Worm (Caenorhabditis elegans) whole organism, L1 larva: Measurements from ENCODE around the gene srbc-22.

ENCODE experiments used
- C04F5.9 ChIP-seq: sonication (generic microtip); optimal IDR thresholded peaks from 2 replicates; lab custom pipeline; 2016; ENCODE audit warnings: missing genetic modification characterization, missing compliant biosample characterization
- alr-1 ChIP-seq: fragments of 200-800 bp; sonication (Bioruptor generic); optimal IDR thresholded peaks from 2 replicates; lab custom pipeline; 2018; ENCODE audit warnings: borderline replicate concordance, mild to moderate bottlenecking, missing genetic modification characterization, missing compliant biosample characterization
- ceh-90 ChIP-seq: sonication (generic microtip); optimal IDR thresholded peaks from 2 replicates; lab custom pipeline; 2016; ENCODE audit warnings: missing genetic modification characterization, missing compliant biosample characterization
- dsc-1 ChIP-seq: sonication (generic microtip); optimal IDR thresholded peaks from 2 replicates; lab custom pipeline; 2016; ENCODE audit warnings: mild to moderate bottlenecking, missing genetic modification characterization, missing compliant biosample characterization
- efl-1 ChIP-seq, 4 experiments: fragments of 150-350 bp; optimal IDR thresholded peaks in 3 of 4; peaks in 1 of 4; 1 replicate in 1 of 4; 2 replicates in 3 of 4; lab custom pipeline; 2014; ENCODE audit warnings: missing biosample characterization in 2 of 4, missing genetic modification characterization in 2 of 4, missing genetic modification reagents in 2 of 4
- efl-3 ChIP-seq: fragments of 200-800 bp; sonication (Bioruptor generic); optimal IDR thresholded peaks from 2 replicates; lab custom pipeline; 2018; ENCODE audit warnings: mild to moderate bottlenecking, missing genetic modification characterization, missing compliant biosample characterization
- egl-13 ChIP-seq: sonication (generic microtip); optimal IDR thresholded peaks from 2 replicates; lab custom pipeline; 2016; ENCODE audit warnings: missing genotype, missing genetic modification reagents, missing genetic modification characterization, missing compliant biosample characterization
- elt-2 ChIP-seq: sonication (generic microtip); optimal IDR thresholded peaks from 2 replicates; lab custom pipeline; 2016; ENCODE audit warnings: missing genetic modification characterization, mild to moderate bottlenecking, inconsistent platforms, missing compliant biosample characterization, missing genetic modification reagents
- elt-3 ChIP-seq, 6 experiments: fragments of 150-350 bp in 1 of 6; sonication (generic microtip); optimal IDR thresholded peaks; 2 replicates each; lab custom pipeline; 2017 to 2018; ENCODE audit warnings: missing biosample characterization in 6 of 6, missing genetic modification characterization in 6 of 6, inconsistent platforms in 1 of 6
- ets-5 ChIP-seq: fragments of 200-800 bp; sonication (Bioruptor generic); IDR thresholded peaks from 2 replicates; pipeline ENCODE4 v1.3.6; 2022; ENCODE audit warnings: missing genetic modification characterization, missing compliant biosample characterization
- fkh-10 ChIP-seq: sonication (generic microtip); optimal IDR thresholded peaks from 2 replicates; lab custom pipeline; 2017; ENCODE audit warnings: missing biosample characterization, missing genetic modification reagents, missing genetic modification characterization
- hlh-17 ChIP-seq: fragments of 200-800 bp; sonication (Bioruptor generic); optimal IDR thresholded peaks from 2 replicates; lab custom pipeline; 2018; ENCODE audit warnings: missing genetic modification characterization, mild to moderate bottlenecking, missing compliant biosample characterization, moderate library complexity, borderline replicate concordance
- hpl-2 ChIP-seq: fragments of 150-350 bp; optimal IDR thresholded peaks from 2 replicates; lab custom pipeline; 2014; ENCODE audit warnings: missing biosample characterization, missing genetic modification reagents, missing genetic modification characterization
- jun-1 ChIP-seq: fragments of 150-350 bp; optimal IDR thresholded peaks from 2 replicates; lab custom pipeline; 2014; ENCODE audit warnings: missing biosample characterization, missing genetic modification reagents, missing genetic modification characterization
- lin-14 ChIP-seq: fragments of 200-800 bp; sonication (Bioruptor generic); optimal IDR thresholded peaks from 2 replicates; lab custom pipeline; 2018; ENCODE audit warnings: mild to moderate bottlenecking, missing genetic modification characterization, moderate library complexity, missing compliant biosample characterization
- lin-35 ChIP-seq, 2 experiments: fragments of 150-350 bp; optimal IDR thresholded peaks; 2 replicates each; lab custom pipeline; 2014; ENCODE audit warnings: missing biosample characterization in 2 of 2, missing genetic modification characterization in 2 of 2, missing genetic modification reagents in 2 of 2
- lin-39 ChIP-seq: fragments of 150-350 bp; optimal IDR thresholded peaks from 2 replicates; lab custom pipeline; 2014; ENCODE audit warnings: missing biosample characterization, missing genetic modification reagents, missing genetic modification characterization
- mdl-1 ChIP-seq, 2 experiments: fragments of 150-350 bp; optimal IDR thresholded peaks; 2 replicates each; lab custom pipeline; 2014 to 2017; ENCODE audit warnings: missing biosample characterization in 2 of 2, missing genetic modification characterization in 2 of 2, inconsistent platforms in 1 of 2
- nhr-11 ChIP-seq: fragments of 150-350 bp; optimal IDR thresholded peaks from 2 replicates; lab custom pipeline; 2014; ENCODE audit warnings: missing biosample characterization, missing genetic modification characterization
- nhr-12 ChIP-seq: sonication (generic microtip); optimal IDR thresholded peaks from 2 replicates; lab custom pipeline; 2017; ENCODE audit warnings: missing biosample characterization, missing genetic modification characterization
- nhr-20 ChIP-seq: sonication (generic microtip); optimal IDR thresholded peaks from 2 replicates; lab custom pipeline; 2016; ENCODE audit warnings: mild to moderate bottlenecking, missing genetic modification characterization, missing compliant biosample characterization
- nhr-47 ChIP-seq: sonication (generic microtip); optimal IDR thresholded peaks from 2 replicates; lab custom pipeline; 2016; ENCODE audit warnings: mild to moderate bottlenecking, missing genetic modification characterization, moderate library complexity, missing compliant biosample characterization
- nhr-76 ChIP-seq: sonication (generic microtip); optimal IDR thresholded peaks from 2 replicates; lab custom pipeline; 2017; ENCODE audit warnings: missing biosample characterization, missing genetic modification characterization
- nhr-84 ChIP-seq: sonication (generic microtip); optimal IDR thresholded peaks from 2 replicates; lab custom pipeline; 2017; ENCODE audit warnings: missing biosample characterization, missing genetic modification characterization
- nhr-90 ChIP-seq: sonication (generic microtip); optimal IDR thresholded peaks from 2 replicates; lab custom pipeline; 2016; ENCODE audit warnings: mild to moderate bottlenecking, missing genetic modification characterization, missing compliant biosample characterization; ENCODE audit not compliant: poor library complexity
- pax-3 ChIP-seq: fragments of 200-800 bp; sonication (Bioruptor generic); optimal IDR thresholded peaks from 2 replicates; lab custom pipeline; 2018; ENCODE audit warnings: mild to moderate bottlenecking, missing genetic modification characterization, moderate library complexity, missing compliant biosample characterization
- pqm-1 ChIP-seq: sonication (generic microtip); optimal IDR thresholded peaks from 3 replicates; lab custom pipeline; 2017; ENCODE audit warnings: missing biosample characterization, missing genetic modification characterization
- rnt-1 ChIP-seq: sonication (generic microtip); optimal IDR thresholded peaks from 2 replicates; lab custom pipeline; 2016; ENCODE audit warnings: mild to moderate bottlenecking, missing genetic modification characterization, moderate library complexity, missing compliant biosample characterization
- skn-1 ChIP-seq: fragments of 150-350 bp; optimal IDR thresholded peaks from 2 replicates; lab custom pipeline; 2014; ENCODE audit warnings: missing biosample characterization, missing genetic modification characterization
- snu-23 ChIP-seq: sonication (generic microtip); optimal IDR thresholded peaks from 2 replicates; lab custom pipeline; 2016; ENCODE audit warnings: missing genetic modification characterization, missing compliant biosample characterization
- sptf-1 ChIP-seq: fragments of 150-350 bp; optimal IDR thresholded peaks from 2 replicates; lab custom pipeline; 2014; ENCODE audit warnings: missing biosample characterization, missing genetic modification characterization
- sup-37 ChIP-seq: fragments of 200-800 bp; sonication (Bioruptor generic); optimal IDR thresholded peaks from 2 replicates; lab custom pipeline; 2018; ENCODE audit warnings: mild to moderate bottlenecking, missing genetic modification characterization, missing compliant biosample characterization
- tbx-2 ChIP-seq: sonication (generic microtip); optimal IDR thresholded peaks from 2 replicates; lab custom pipeline; 2016; ENCODE audit warnings: missing genetic modification characterization, missing compliant biosample characterization
- tlp-1 ChIP-seq: fragments of 150-350 bp; optimal IDR thresholded peaks from 2 replicates; lab custom pipeline; 2014; ENCODE audit warnings: missing biosample characterization, missing genetic modification characterization
- unc-30 ChIP-seq: sonication (generic microtip); optimal IDR thresholded peaks from 2 replicates; lab custom pipeline; 2017; ENCODE audit warnings: missing biosample characterization, missing genetic modification characterization
- unc-62 ChIP-seq: fragments of 150-350 bp; optimal IDR thresholded peaks from 2 replicates; lab custom pipeline; 2014; ENCODE audit warnings: missing biosample characterization, missing genetic modification reagents, missing genetic modification characterization
- unc-98 ChIP-seq: fragments of 200-800 bp; sonication (Bioruptor generic); IDR thresholded peaks from 2 replicates; pipeline ENCODE4 v1.3.6; 2022; ENCODE audit warnings: missing genetic modification characterization, missing compliant biosample characterization
- zag-1 ChIP-seq: fragments of 150-350 bp; optimal IDR thresholded peaks from 2 replicates; lab custom pipeline; 2014; ENCODE audit warnings: missing biosample characterization, missing genetic modification characterization
- ztf-4 ChIP-seq: fragments of 150-350 bp; optimal IDR thresholded peaks from 2 replicates; lab custom pipeline; 2014; ENCODE audit warnings: missing biosample characterization, missing genetic modification characterization

The srbc-22 gene

DNA sequence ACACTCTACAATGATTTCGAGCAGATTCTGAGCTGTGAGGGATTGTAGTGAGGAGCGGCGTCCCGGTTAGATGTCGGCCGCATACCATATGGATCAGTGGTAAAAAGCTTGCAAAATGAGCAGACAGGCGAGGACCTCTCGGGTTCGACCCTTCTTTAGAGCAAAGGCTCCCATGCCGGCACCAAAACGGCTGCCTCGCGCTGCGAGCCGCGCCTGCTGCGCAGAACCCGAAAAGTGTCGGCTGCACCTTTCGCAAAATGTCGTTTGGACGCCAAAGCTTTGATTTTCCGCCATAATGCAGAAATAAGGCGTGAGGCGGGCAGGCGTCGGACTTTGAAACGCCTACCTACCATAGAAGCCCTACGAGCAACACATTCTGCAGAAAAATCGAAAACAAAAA is 33.5 kb downstream of the srbc-22 start:
- TF ChIP-seq ets-5 (GFP tag; lab: Robert Waterston, UW), result no peak
- no peak for TF ChIP-seq nhr-12 (tag; lab: Kevin White, UChicago)
- no peak for TF ChIP-seq tbx-2 (tag; lab: Kevin White, UChicago)
- no peak for TF ChIP-seq sptf-1 (tag; lab: Kevin White, UChicago)
- TF ChIP-seq egl-13 (tag; lab: Kevin White, UChicago), result no peak
- TF ChIP-seq C04F5.9 (tag; lab: Kevin White, UChicago), result no peak
- TF ChIP-seq elt-2 (tag; lab: Kevin White, UChicago), result no peak
- TF ChIP-seq sup-37 (GFP tag; lab: Kevin White, UChicago), result no peak
- no peak for TF ChIP-seq nhr-11
- TF ChIP-seq lin-39 (tag; lab: Kevin White, UChicago), result no peak
- TF ChIP-seq ztf-4 (tag; lab: Kevin White, UChicago), result no peak
- no peak for TF ChIP-seq unc-30 (tag; lab: Kevin White, UChicago)

DNA sequence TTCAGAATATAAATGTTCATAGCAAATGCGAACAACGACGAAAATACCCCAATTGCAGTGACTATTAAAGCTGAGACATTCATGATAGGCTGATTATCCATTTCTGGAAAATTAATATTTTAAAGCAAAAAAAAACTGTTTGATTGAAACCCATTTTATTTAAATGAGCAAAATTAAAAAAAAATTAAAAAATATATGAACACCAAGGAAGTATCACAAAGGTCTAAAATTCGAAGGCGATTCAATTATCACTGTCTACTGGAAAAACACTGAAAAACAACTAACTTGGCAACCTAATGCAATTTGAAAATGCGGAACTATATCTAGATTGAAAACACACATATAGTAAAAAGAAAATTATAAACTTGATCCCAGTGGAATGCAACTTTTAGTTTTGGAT is 34.2 kb downstream of the srbc-22 start, which contains the start of gene srbc-42:
Gene srbc-42 (minus strand): TSS at position 101 of the 400 bp plus-strand sequence.
- TF ChIP-seq lin-39 (tag; lab: Kevin White, UChicago) (no peak), nhr-11 (no peak), tlp-1 (tag; lab: Kevin White, UChicago) (no peak), fkh-10 (GFP tag; lab: Kevin White, UChicago) (no peak), nhr-90 (no peak), egl-13 (tag; lab: Kevin White, UChicago) (no peak), nhr-84 (tag; lab: Kevin White, UChicago) (no peak), hlh-17 (GFP tag; lab: Kevin White, UChicago) (no peak)

DNA sequence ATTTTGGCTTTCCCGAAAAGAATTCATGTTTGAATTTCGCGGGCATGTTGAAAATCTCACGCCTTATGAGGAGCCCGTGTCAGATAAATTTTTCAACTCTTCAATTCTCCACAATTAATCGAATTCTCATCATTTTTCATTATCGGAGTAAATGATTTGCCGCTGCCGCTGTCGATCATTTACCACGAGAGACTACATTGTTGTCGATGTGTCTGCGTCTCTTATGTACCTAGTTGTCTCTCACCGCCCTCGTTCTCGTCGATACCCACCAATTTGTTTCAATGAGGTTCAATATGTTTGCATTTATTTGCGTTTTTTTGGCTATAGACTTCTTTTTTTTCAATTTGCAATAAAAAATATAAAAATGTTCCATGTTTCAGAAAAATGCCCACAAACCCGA is 35.2 kb downstream of the srbc-22 start, which contains the start of gene nhr-13:
Gene nhr-13 (plus strand): TSS at position 369 of the 400 bp plus-strand sequence.
- peak in 1 of 2 experiments; percentile 43 for TF ChIP-seq mdl-1 (tag; optimal IDR thresholded peaks at IDR 0.05; lab: Kevin White, UChicago)
- no peak for TF ChIP-seq ceh-90 (tag; lab: Kevin White, UChicago)
- TF ChIP-seq hpl-2, result no peak
- no peak for TF ChIP-seq pqm-1 (tag; lab: Kevin White, UChicago)
- TF ChIP-seq nhr-11, result no peak
- no peak for TF ChIP-seq nhr-84 (tag; lab: Kevin White, UChicago)
- TF ChIP-seq efl-1 (optimal IDR thresholded peaks at IDR 0.05; lab: Kevin White, UChicago), result peak in 1 of 2 experiments; percentile 17
- peak in 1 of 2 experiments; percentile 50 for TF ChIP-seq efl-1 (GFP tag; optimal IDR thresholded peaks at IDR 0.05 in 1 of 2; lab: Kevin White, UChicago)
- TF ChIP-seq pax-3 (tag; lab: Kevin White, UChicago), result no peak
- no peak for TF ChIP-seq nhr-76 (tag; lab: Kevin White, UChicago)
- no peak for TF ChIP-seq unc-62
- TF ChIP-seq tlp-1 (tag; lab: Kevin White, UChicago), result no peak
- peak in 1 of 2 experiments; percentile 36 for TF ChIP-seq lin-35 (GFP tag; optimal IDR thresholded peaks at IDR 0.05; lab: Kevin White, UChicago)
- no peak for TF ChIP-seq unc-98
- no peak for TF ChIP-seq nhr-47
- TF ChIP-seq lin-14 (GFP tag; lab: Kevin White, UChicago), result no peak
- no peak for TF ChIP-seq zag-1 (tag; lab: Kevin White, UChicago)
- no peak for TF ChIP-seq skn-1
- no peak for TF ChIP-seq jun-1 (tag; lab: Kevin White, UChicago)
- peak; percentile 64 for TF ChIP-seq dsc-1 (tag; lab: Kevin White, UChicago)
- TF ChIP-seq nhr-20 (tag; lab: Kevin White, UChicago), result peak; percentile 85
- TF ChIP-seq nhr-90, result peak; percentile 17
- peak; percentile 18 for TF ChIP-seq rnt-1 (tag; lab: Kevin White, UChicago)
- no peak for TF ChIP-seq egl-13 (tag; lab: Kevin White, UChicago)
- TF ChIP-seq snu-23 (GFP tag; lab: Kevin White, UChicago), result peak; percentile 30
- peak; percentile 50 for TF ChIP-seq elt-2 (tag; lab: Kevin White, UChicago)
- TF ChIP-seq efl-3 (GFP tag; lab: Kevin White, UChicago), result no peak
- TF ChIP-seq elt-3 (tag; optimal IDR thresholded peaks at IDR 0.05; lab: Kevin White, UChicago), result no peak
- TF ChIP-seq sup-37 (GFP tag; lab: Kevin White, UChicago), result no peak
- TF ChIP-seq nhr-12 (tag; lab: Kevin White, UChicago), result no peak
- no peak for TF ChIP-seq alr-1 (tag; lab: Kevin White, UChicago)
